Fruit fly (Drosophila melanogaster) whole organism, embryonic: ENCODE measurements around the gene RpS29.

ENCODE experiments used
- Atf6 ChIP-seq: fragments of 200-800 bp; sonication (Bioruptor generic); IDR thresholded peaks from 2 replicates; pipeline ENCODE4 v1.3.6; 2022; ENCODE audit warnings: missing biosample characterization, missing genetic modification characterization
- CG1024 ChIP-seq: fragments of 200-800 bp; sonication (Bioruptor generic); IDR thresholded peaks from 2 replicates; pipeline ENCODE4 v1.3.6; 2022; ENCODE audit warnings: missing biosample characterization, missing genetic modification characterization
- CG11456 ChIP-seq: fragments of 200-800 bp; sonication (Bioruptor generic); IDR thresholded peaks from 3 replicates; pipeline ENCODE4 v1.3.6; 2022; ENCODE audit warnings: missing biosample characterization, missing genetic modification characterization
- CG13624 ChIP-seq: fragments of 200-800 bp; sonication (Bioruptor generic); optimal IDR thresholded peaks from 2 replicates; lab custom pipeline; 2016; ENCODE audit warnings: missing biosample characterization, missing genetic modification characterization
- CG13894 ChIP-seq: fragments of 200-800 bp; sonication (Bioruptor generic); optimal IDR thresholded peaks from 3 replicates; lab custom pipeline; 2018; ENCODE audit warnings: missing biosample characterization, mild to moderate bottlenecking, missing genetic modification characterization, moderate library complexity
- CG16813 ChIP-seq: fragments of 200-800 bp; sonication (Bioruptor generic); IDR thresholded peaks from 3 replicates; pipeline ENCODE4 v1.3.6; 2022; ENCODE audit warnings: missing biosample characterization, missing genetic modification characterization; ENCODE audit not compliant: partially characterized antibody
- CG2889 ChIP-seq: fragments of 200-800 bp; sonication (Bioruptor generic); IDR thresholded peaks from 3 replicates; pipeline ENCODE4 v1.3.6; 2022; ENCODE audit warnings: missing biosample characterization, missing genetic modification characterization
- CG30431 ChIP-seq: fragments of 200-800 bp; sonication (Bioruptor generic); optimal IDR thresholded peaks from 2 replicates; lab custom pipeline; 2017; ENCODE audit warnings: missing biosample characterization, missing genetic modification characterization
- CG3065 ChIP-seq: fragments of 200-800 bp; sonication (Bioruptor generic); optimal IDR thresholded peaks from 2 replicates; lab custom pipeline; 2016; ENCODE audit warnings: missing biosample characterization, missing genetic modification characterization
- CG4730 ChIP-seq: fragments of 200-800 bp; sonication (Bioruptor generic); IDR thresholded peaks from 2 replicates; pipeline ENCODE4 v1.3.6; 2022; ENCODE audit warnings: missing biosample characterization, missing genetic modification characterization
- CG5180 ChIP-seq: fragments of 200-800 bp; sonication (Bioruptor generic); optimal IDR thresholded peaks from 3 replicates; lab custom pipeline; 2017; ENCODE audit warnings: missing biosample characterization, missing genetic modification characterization, mild to moderate bottlenecking, moderate library complexity, missing genetic modification reagents
- CG6654 ChIP-seq: fragments of 200-800 bp; sonication (Bioruptor generic); optimal IDR thresholded peaks from 2 replicates; lab custom pipeline; 2017; ENCODE audit warnings: missing biosample characterization, mild to moderate bottlenecking, missing genetic modification characterization
- CG7786 ChIP-seq: fragments of 200-800 bp; sonication (Bioruptor generic); optimal IDR thresholded peaks from 2 replicates; lab custom pipeline; 2016; ENCODE audit warnings: missing biosample characterization, missing genetic modification characterization
- CG8089 ChIP-seq: fragments of 200-800 bp; sonication (Bioruptor generic); optimal IDR thresholded peaks from 3 replicates; lab custom pipeline; 2016; ENCODE audit warnings: missing biosample characterization, missing genetic modification characterization
- CG8281 ChIP-seq: fragments of 200-800 bp; sonication (Bioruptor generic); optimal IDR thresholded peaks from 2 replicates; lab custom pipeline; 2018; ENCODE audit warnings: missing biosample characterization, mild to moderate bottlenecking, missing genetic modification characterization, moderate library complexity
- D19A ChIP-seq: fragments of 200-800 bp; optimal IDR thresholded peaks from 3 replicates; lab custom pipeline; 2019; ENCODE audit warnings: missing biosample characterization, mild to moderate bottlenecking, missing genetic modification characterization, moderate library complexity
- Dref ChIP-seq: fragments of 200-800 bp; sonication (Bioruptor generic); IDR thresholded peaks from 2 replicates; pipeline ENCODE4 v1.3.6; 2022; ENCODE audit warnings: missing biosample characterization, missing genetic modification characterization
- E2f2 ChIP-seq: fragments of 200-800 bp; sonication (Bioruptor generic); IDR thresholded peaks from 2 replicates; pipeline ENCODE4 v1.3.6; 2022; ENCODE audit warnings: missing biosample characterization, missing genetic modification characterization
- Ets97D ChIP-seq: fragments of 200-800 bp; sonication (Bioruptor generic); optimal IDR thresholded peaks from 3 replicates; lab custom pipeline; 2016; ENCODE audit warnings: missing biosample characterization, missing genetic modification characterization
- HLHmδ ChIP-seq: fragments of 200-800 bp; sonication (Bioruptor generic); optimal IDR thresholded peaks from 2 replicates; lab custom pipeline; 2018; ENCODE audit warnings: missing biosample characterization, mild to moderate bottlenecking, missing genetic modification characterization, moderate library complexity
- Hey ChIP-seq: fragments of 200-800 bp; sonication (Bioruptor generic); optimal IDR thresholded peaks from 3 replicates; lab custom pipeline; 2018; ENCODE audit warnings: missing biosample characterization, mild to moderate bottlenecking, missing genetic modification characterization
- HmgZ ChIP-seq: fragments of 200-800 bp; sonication (Bioruptor generic); optimal IDR thresholded peaks from 2 replicates; lab custom pipeline; 2018; ENCODE audit warnings: missing biosample characterization, mild to moderate bottlenecking, missing genetic modification characterization
- Lim3 ChIP-seq: fragments of 200-800 bp; sonication (Bioruptor generic); IDR thresholded peaks from 2 replicates; pipeline ENCODE4 v1.3.6; 2022; ENCODE audit warnings: missing biosample characterization, missing genetic modification characterization
- Ptx1 ChIP-seq: fragments of 200-800 bp; sonication (Bioruptor generic); IDR thresholded peaks from 2 replicates; pipeline ENCODE4 v1.3.6; 2022; ENCODE audit warnings: missing biosample characterization, missing genetic modification characterization
- Side ChIP-seq: fragments of 200-800 bp; sonication (Bioruptor generic); optimal IDR thresholded peaks from 2 replicates; lab custom pipeline; 2016; ENCODE audit warnings: missing biosample characterization, missing genetic modification characterization
- Trl ChIP-seq, 3 experiments: fragments of >200 bp in 2 of 3; fragments of 200-800 bp in 1 of 3; sonication (Bioruptor generic) in 1 of 3; optimal IDR thresholded peaks; 2 replicates in 1 of 3; 3 replicates in 2 of 3; lab custom pipeline; 2016 to 2017; ENCODE audit warnings: missing biosample characterization in 1 of 3, missing genetic modification characterization in 1 of 3
- Vsx1 ChIP-seq: fragments of 200-800 bp; sonication (Bioruptor generic); optimal IDR thresholded peaks from 2 replicates; lab custom pipeline; 2017; ENCODE audit warnings: missing biosample characterization, mild to moderate bottlenecking, missing genetic modification characterization, missing genetic modification reagents
- ac ChIP-seq: fragments of 200-800 bp; sonication (Bioruptor generic); optimal IDR thresholded peaks from 3 replicates; lab custom pipeline; 2017; ENCODE audit warnings: missing biosample characterization, mild to moderate bottlenecking, missing genetic modification characterization
- bbx ChIP-seq: fragments of 200-800 bp; sonication (Bioruptor generic); IDR thresholded peaks from 2 replicates; pipeline ENCODE4 v1.3.6; 2022; ENCODE audit warnings: missing biosample characterization, missing genetic modification characterization; ENCODE audit not compliant: partially characterized antibody
- bowl ChIP-seq: fragments of 200-800 bp; sonication (Bioruptor generic); IDR thresholded peaks from 2 replicates; pipeline ENCODE4 v1.3.6; 2022; ENCODE audit warnings: missing biosample characterization, missing genetic modification characterization
- chinmo ChIP-seq: fragments of 200-800 bp; sonication (Bioruptor generic); IDR thresholded peaks from 4 replicates; pipeline ENCODE4 v1.3.6; 2022; ENCODE audit warnings: missing biosample characterization, missing genetic modification characterization; ENCODE audit not compliant: partially characterized antibody
- dati ChIP-seq: fragments of 200-800 bp; sonication (Bioruptor generic); IDR thresholded peaks from 2 replicates; pipeline ENCODE4 v1.3.6; 2022; ENCODE audit warnings: missing biosample characterization, missing genetic modification characterization
- dimm ChIP-seq: fragments of 200-800 bp; sonication (Bioruptor generic); IDR thresholded peaks from 2 replicates; pipeline ENCODE4 v1.3.6; 2022; ENCODE audit warnings: missing biosample characterization, missing genetic modification characterization
- dmrt99B ChIP-seq: fragments of 200-800 bp; sonication (Bioruptor generic); optimal IDR thresholded peaks from 2 replicates; lab custom pipeline; 2018; ENCODE audit warnings: missing biosample characterization, mild to moderate bottlenecking, missing genetic modification characterization, moderate library complexity
- ftz-f1 ChIP-seq: fragments of 200-800 bp; sonication (Bioruptor generic); optimal IDR thresholded peaks from 2 replicates; lab custom pipeline; 2016; ENCODE audit warnings: missing biosample characterization, missing genetic modification characterization
- gem ChIP-seq: fragments of 200-800 bp; sonication (Bioruptor generic); optimal IDR thresholded peaks from 2 replicates; lab custom pipeline; 2019; ENCODE audit warnings: missing biosample characterization, mild to moderate bottlenecking, missing genetic modification characterization, moderate library complexity
- grau ChIP-seq: fragments of 200-800 bp; optimal IDR thresholded peaks from 3 replicates; lab custom pipeline; 2019; ENCODE audit warnings: missing biosample characterization, mild to moderate bottlenecking, missing genetic modification characterization, moderate library complexity
- hkb ChIP-seq, 2 experiments: fragments of 200-800 bp in 1 of 2; fragments of >200 bp in 1 of 2; sonication (Bioruptor generic) in 1 of 2; IDR thresholded peaks in 1 of 2; optimal IDR thresholded peaks in 1 of 2; 2 replicates each; pipeline versions ENCODE4 v1.3.6 to Lab custom; 2017 to 2022; ENCODE audit warnings: missing biosample characterization in 1 of 2, missing genetic modification characterization in 1 of 2
- maf-S ChIP-seq: fragments of 200-800 bp; sonication (Bioruptor generic); optimal IDR thresholded peaks from 2 replicates; lab custom pipeline; 2016; ENCODE audit warnings: missing biosample characterization, missing genetic modification characterization
- org-1 ChIP-seq: fragments of 200-800 bp; sonication (Bioruptor generic); optimal IDR thresholded peaks from 2 replicates; lab custom pipeline; 2017; ENCODE audit warnings: missing biosample characterization, missing genetic modification characterization
- p53 ChIP-seq: fragments of 200-800 bp; sonication (Bioruptor generic); optimal IDR thresholded peaks from 2 replicates; lab custom pipeline; 2016; ENCODE audit warnings: missing biosample characterization, missing genetic modification characterization
- pho ChIP-seq: fragments of 200-800 bp; sonication (Bioruptor generic); optimal IDR thresholded peaks from 2 replicates; lab custom pipeline; 2016; ENCODE audit warnings: missing biosample characterization, missing genetic modification characterization
- row ChIP-seq: fragments of 200-800 bp; sonication (Bioruptor generic); IDR thresholded peaks from 3 replicates; pipeline ENCODE4 v1.3.6; 2022; ENCODE audit warnings: missing biosample characterization, missing genetic modification characterization
- tap ChIP-seq: fragments of 200-800 bp; optimal IDR thresholded peaks from 3 replicates; lab custom pipeline; 2019; ENCODE audit warnings: missing biosample characterization, mild to moderate bottlenecking, missing genetic modification characterization, moderate library complexity
- tll ChIP-seq, 2 experiments: fragments of 200-800 bp in 1 of 2; fragments of >200 bp in 1 of 2; sonication (Bioruptor generic) in 1 of 2; optimal IDR thresholded peaks; 2 replicates each; lab custom pipeline; 2017 to 2019; ENCODE audit warnings: missing biosample characterization in 2 of 2, missing genetic modification characterization in 2 of 2, mild to moderate bottlenecking in 1 of 2, moderate library complexity in 1 of 2
- vnd ChIP-seq: fragments of 200-800 bp; sonication (Bioruptor generic); IDR thresholded peaks from 3 replicates; pipeline ENCODE4 v1.3.6; 2022; ENCODE audit warnings: missing biosample characterization, missing genetic modification characterization; ENCODE audit not compliant: partially characterized antibody
- wdn ChIP-seq: fragments of 200-800 bp; sonication (Bioruptor generic); IDR thresholded peaks from 2 replicates; pipeline ENCODE4 v1.3.6; 2022; ENCODE audit warnings: missing biosample characterization, missing genetic modification characterization
- yki ChIP-seq: fragments of >200 bp; optimal IDR thresholded peaks from 3 replicates; lab custom pipeline; 2018
- zfh2 ChIP-seq: fragments of 200-800 bp; sonication (Bioruptor generic); optimal IDR thresholded peaks from 2 replicates; lab custom pipeline; 2016; ENCODE audit warnings: missing biosample characterization, missing genetic modification characterization

The RpS29 gene

dm6 chr3R:9759360-9760191 is 18.3 kb upstream of the RpS29 start, which contains the start of gene Mpi (continued):
- no peak for TF ChIP-seq CG30431 (GFP tag; lab: Kevin White, UChicago)
- TF ChIP-seq org-1 (GFP tag; lab: Kevin White, UChicago) = no peak
- TF ChIP-seq pho (GFP tag; lab: Kevin White, UChicago) = no peak
- TF ChIP-seq tap (tag; lab: Kevin White, UChicago) = no peak
- no peak for TF ChIP-seq Lim3 (GFP tag; lab: Robert Waterston, UW)
- TF ChIP-seq CG1024 (GFP tag; lab: Robert Waterston, UW) = no peak
- TF ChIP-seq CG8089 (GFP tag; lab: Kevin White, UChicago) = no peak
- TF ChIP-seq ftz-f1 (GFP tag; lab: Kevin White, UChicago) = peak; percentile 71
- no peak for TF ChIP-seq maf-S (GFP tag; lab: Kevin White, UChicago)
- TF ChIP-seq ac (GFP tag; lab: Kevin White, UChicago) = no peak
- TF ChIP-seq Side (GFP tag; lab: Kevin White, UChicago) = no peak
- TF ChIP-seq HmgZ (tag; lab: Kevin White, UChicago) = peak; percentile 37
- peak; percentile 92 for TF ChIP-seq row (GFP tag; lab: Robert Waterston, UW)
- TF ChIP-seq CG4730 = no peak
- no peak for TF ChIP-seq CG11456
- no peak for TF ChIP-seq Ptx1 (GFP tag; lab: Robert Waterston, UW)
- no peak for TF ChIP-seq tll (GFP tag; optimal IDR thresholded peaks at IDR 0.05; lab: Kevin White, UChicago)
- TF ChIP-seq CG6654 (GFP tag; lab: Kevin White, UChicago) = no peak
- peak; percentile 28 for TF ChIP-seq CG13624 (GFP tag; lab: Kevin White, UChicago)
- 0 out of 4 replicates have a peak, but pooled peaks have one; percentile 32 for TF ChIP-seq chinmo (GFP tag; lab: Robert Waterston, UW)
- TF ChIP-seq CG13894 (tag; lab: Kevin White, UChicago) = no peak
- TF ChIP-seq p53 = no peak
- TF ChIP-seq CG3065 (GFP tag; lab: Kevin White, UChicago) = no peak
- TF ChIP-seq D19A (tag; lab: Kevin White, UChicago) = peak; percentile 100
- TF ChIP-seq HLHmδ (GFP tag; lab: Kevin White, UChicago) = no peak
- TF ChIP-seq gem (tag; lab: Kevin White, UChicago) = no peak
- no peak for TF ChIP-seq dmrt99B (tag; lab: Kevin White, UChicago)
- TF ChIP-seq dati (GFP tag; lab: Robert Waterston, UW) = no peak
- TF ChIP-seq hkb (optimal IDR thresholded peaks at IDR 0.05; lab: Kevin White, UChicago) = no peak
- TF ChIP-seq hkb (GFP tag; IDR thresholded peaks at IDR 0.05; lab: Robert Waterston, UW) = 0 out of 2 replicates have a peak, but pooled peaks have one; percentile 25
- no peak for TF ChIP-seq vnd
- no peak for TF ChIP-seq Ets97D (GFP tag; lab: Kevin White, UChicago)
- TF ChIP-seq Hey (tag; lab: Kevin White, UChicago) = no peak
- TF ChIP-seq E2f2 = peak; percentile 46; the same call in 1 of the 2 replicates
- TF ChIP-seq Vsx1 (GFP tag; lab: Kevin White, UChicago) = no peak
- no peak for TF ChIP-seq CG5180
- TF ChIP-seq bbx (GFP tag; lab: Robert Waterston, UW) = peak; percentile 56; the same call in 1 of the 2 replicates
- TF ChIP-seq Trl (optimal IDR thresholded peaks at IDR 0.05; lab: Kevin White, UChicago) = no peak
- TF ChIP-seq Trl (GFP tag; optimal IDR thresholded peaks at IDR 0.05; lab: Kevin White, UChicago) = no peak
- TF ChIP-seq yki (lab: Kevin White, UChicago) = no peak
- peak; percentile 29 for TF ChIP-seq Atf6 (GFP tag; lab: Robert Waterston, UW)
- TF ChIP-seq wdn = no peak
- TF ChIP-seq CG8281 (tag; lab: Kevin White, UChicago) = no peak
- TF ChIP-seq CG7786 = no peak
- TF ChIP-seq zfh2 (GFP tag; lab: Kevin White, UChicago) = no peak
- TF ChIP-seq grau (tag; lab: Kevin White, UChicago) = no peak
- peak; percentile 52; the same call in 1 of the 3 replicates for TF ChIP-seq CG16813
- TF ChIP-seq bowl = no peak
- TF ChIP-seq CG2889 (GFP tag; lab: Robert Waterston, UW) = no peak
- no peak for TF ChIP-seq dimm
- TF ChIP-seq Dref (GFP tag; lab: Robert Waterston, UW) = peak; percentile 62
